Worm (Caenorhabditis elegans): ENCODE results near the gene gipc-1.

gipc-1 gene

ce11 chrIII:4861744-4862401 is 8.7 kb upstream of the gipc-1 start, which contains the start of the genes C35D10.10 and C35D10.5:
TSS of gene C35D10.10 (minus strand) at chrIII:4861794.
TSS of gene C35D10.5 (plus strand) at chrIII:4862351.
- no peak for TF ChIP-seq nhr-76 (tag; optimal IDR thresholded peaks at IDR 0.05)
- no peak for TF ChIP-seq bed-3 (GFP tag; optimal IDR thresholded peaks at IDR 0.05)
- no peak for TF ChIP-seq hlh-1 (tag; optimal IDR thresholded peaks at IDR 0.05)
- TF ChIP-seq snpc-4 (tag; optimal IDR thresholded peaks at IDR 0.05), result no peak
- TF ChIP-seq sptf-1 (tag; optimal IDR thresholded peaks at IDR 0.05), result no peak
- no peak for TF ChIP-seq mep-1 (tag; optimal IDR thresholded peaks at IDR 0.05)
- TF ChIP-seq sem-2 (GFP tag; optimal IDR thresholded peaks at IDR 0.05), result no peak
- no peak for TF ChIP-seq nhr-12 (tag; optimal IDR thresholded peaks at IDR 0.05)
- TF ChIP-seq blmp-1 (tag; optimal IDR thresholded peaks at IDR 0.05), result no peak

DNA sequence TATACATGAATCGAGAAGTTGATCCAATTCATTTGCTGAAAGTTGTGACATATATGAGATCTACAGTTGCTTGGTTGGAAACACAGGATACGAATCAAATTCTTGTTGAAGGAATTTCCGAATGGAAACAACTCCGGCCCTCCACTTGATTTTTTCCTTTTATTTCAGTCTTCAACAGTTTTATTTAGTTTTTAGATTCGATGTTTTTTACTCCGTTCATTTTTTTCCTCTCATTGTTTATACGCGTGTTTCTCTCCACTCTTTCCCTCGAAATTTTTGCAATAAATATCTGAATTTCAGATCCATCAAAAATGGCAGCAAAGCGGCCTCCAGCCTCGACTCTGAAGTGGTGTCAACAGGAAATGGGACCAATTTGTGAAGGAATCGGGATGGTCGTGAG is 7.5 kb upstream of the gipc-1 start, which contains the start of gene coq-8:
Gene coq-8, plus strand, starts transcription at position 301 of the 400 bp plus-strand sequence.
- TF ChIP-seq unc-39 (tag; optimal IDR thresholded peaks at IDR 0.05) (no peak), M03D4.4 (tag; optimal IDR thresholded peaks at IDR 0.05) (no peak), unc-120 (tag; optimal IDR thresholded peaks at IDR 0.05; ENCODE audit: poor library complexity, severe bottlenecking) (no peak), cnd-1 (tag; optimal IDR thresholded peaks at IDR 0.05) (no peak), elt-1 (tag; optimal IDR thresholded peaks at IDR 0.05; ENCODE audit: borderline replicate concordance, insufficient read depth) (no peak), blmp-1 (tag; optimal IDR thresholded peaks at IDR 0.05) (no peak), drap-1 (GFP tag; optimal IDR thresholded peaks at IDR 0.05) (no peak), hlh-1 (tag; optimal IDR thresholded peaks at IDR 0.05) (no peak), pha-4 (tag; optimal IDR thresholded peaks at IDR 0.05) (no peak), ces-1 (GFP tag; optimal IDR thresholded peaks at IDR 0.05) (no peak), nhr-2 (tag; optimal IDR thresholded peaks at IDR 0.05) (no peak), lin-32 (GFP tag; optimal IDR thresholded peaks at IDR 0.05) (no peak), ztf-11 (tag; optimal IDR thresholded peaks at IDR 0.05) (no peak)

DNA sequence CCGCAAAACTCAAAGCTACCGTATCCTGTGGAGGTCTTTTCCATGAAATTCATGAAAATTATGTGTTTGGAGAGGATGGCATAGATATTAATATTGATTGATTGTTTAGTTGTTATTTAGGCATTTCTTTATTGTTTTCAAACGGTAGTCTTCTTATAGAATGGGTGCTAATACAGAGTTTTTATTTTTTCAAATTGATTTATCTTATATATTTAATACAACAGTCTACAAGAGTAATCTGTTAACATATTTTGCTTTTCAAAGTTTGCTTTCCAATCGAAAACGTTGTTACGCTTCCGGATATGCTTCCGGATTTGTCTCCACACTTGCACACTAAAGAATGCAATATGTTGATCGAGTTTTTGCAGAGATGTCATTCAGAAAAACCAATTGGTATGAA is 3.8 kb upstream of the gipc-1 start, which contains the start of gene C35D10.17:
Gene C35D10.17, plus strand, starts transcription at position 301 of the 400 bp plus-strand sequence.
- TF ChIP-seq zip-8 (tag; optimal IDR thresholded peaks at IDR 0.05) (no peak), lin-32 (GFP tag; optimal IDR thresholded peaks at IDR 0.05) (no peak), nhr-76 (tag; optimal IDR thresholded peaks at IDR 0.05) (no peak), ces-1 (GFP tag; optimal IDR thresholded peaks at IDR 0.05) (no peak)

DNA sequence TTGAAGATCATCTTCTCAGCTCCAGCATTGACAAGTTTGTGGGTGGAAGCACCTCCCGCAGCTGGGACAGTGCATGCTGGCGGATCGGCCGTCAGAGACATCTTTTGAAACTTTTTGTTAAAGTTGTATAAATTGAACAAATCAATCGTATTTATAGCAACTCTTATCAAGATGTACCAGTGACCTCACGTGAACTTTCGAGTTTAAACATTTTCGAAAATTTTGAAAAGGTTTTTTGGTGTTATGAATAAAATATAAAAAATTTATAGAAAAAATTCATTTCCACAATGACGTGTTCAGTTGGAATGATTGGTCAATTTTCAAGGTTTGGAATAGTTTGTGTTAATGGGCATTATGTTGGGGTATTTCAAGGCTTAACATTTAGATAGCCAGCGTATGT is 1.9 kb upstream of the gipc-1 start, which contains the start of the genes msd-4 and C35D10.3:
Gene msd-4, minus strand, starts transcription at position 101 of the 400 bp plus-strand sequence.
Gene C35D10.3, plus strand, starts transcription at position 279 of the 400 bp plus-strand sequence.
- TF ChIP-seq cnd-1 (tag; optimal IDR thresholded peaks at IDR 0.05), result no peak
- TF ChIP-seq snpc-4 (tag; optimal IDR thresholded peaks at IDR 0.05), result no peak
- TF ChIP-seq nhr-76 (tag; optimal IDR thresholded peaks at IDR 0.05), result no peak
- TF ChIP-seq nhr-12 (tag; optimal IDR thresholded peaks at IDR 0.05), result no peak
- no peak for TF ChIP-seq sptf-1 (tag; optimal IDR thresholded peaks at IDR 0.05)
- no peak for TF ChIP-seq elt-1 (tag; optimal IDR thresholded peaks at IDR 0.05; ENCODE audit: borderline replicate concordance, insufficient read depth)
- no peak for TF ChIP-seq nhr-237 (tag; optimal IDR thresholded peaks at IDR 0.05)
- no peak for TF ChIP-seq ces-1 (GFP tag; optimal IDR thresholded peaks at IDR 0.05)
- TF ChIP-seq ham-2 (GFP tag; optimal IDR thresholded peaks at IDR 0.05), result no peak
- no peak for TF ChIP-seq lin-32 (GFP tag; optimal IDR thresholded peaks at IDR 0.05)
- no peak for TF ChIP-seq drap-1 (GFP tag; optimal IDR thresholded peaks at IDR 0.05)
- no peak for TF ChIP-seq bed-3 (GFP tag; optimal IDR thresholded peaks at IDR 0.05)
- TF ChIP-seq elt-3 (tag; optimal IDR thresholded peaks at IDR 0.05), result no peak
- no peak for TF ChIP-seq ceh-43 (GFP tag; optimal IDR thresholded peaks at IDR 0.05)
- TF ChIP-seq mab-5 (tag; optimal IDR thresholded peaks at IDR 0.05), result no peak
- TF ChIP-seq mls-2 (tag; optimal IDR thresholded peaks at IDR 0.05), result no peak

- no peak for TF ChIP-seq lsy-2 (tag; optimal IDR thresholded peaks at IDR 0.05)
- TF ChIP-seq ceh-39 (tag; optimal IDR thresholded peaks at IDR 0.05), result no peak
- no peak for TF ChIP-seq mls-2 (tag; optimal IDR thresholded peaks at IDR 0.05)
- TF ChIP-seq sptf-1 (tag; optimal IDR thresholded peaks at IDR 0.05), result no peak
- no peak for TF ChIP-seq cnd-1 (tag; optimal IDR thresholded peaks at IDR 0.05)
- no peak for TF ChIP-seq snpc-4 (tag; optimal IDR thresholded peaks at IDR 0.05)
- TF ChIP-seq unc-62 (GFP tag; optimal IDR thresholded peaks at IDR 0.05), result no peak
- no peak for TF ChIP-seq nhr-2 (tag; optimal IDR thresholded peaks at IDR 0.05)
- TF ChIP-seq ztf-11 (tag; optimal IDR thresholded peaks at IDR 0.05), result no peak
- no peak for TF ChIP-seq tbx-8 (GFP tag; optimal IDR thresholded peaks at IDR 0.05)
- no peak for TF ChIP-seq flh-1 (GFP tag; optimal IDR thresholded peaks at IDR 0.05)
- TF ChIP-seq lin-13 (tag; optimal IDR thresholded peaks at IDR 0.05), result no peak
- TF ChIP-seq sem-2 (GFP tag; optimal IDR thresholded peaks at IDR 0.05), result no peak
- no peak for TF ChIP-seq bed-3 (GFP tag; optimal IDR thresholded peaks at IDR 0.05)
- no peak for TF ChIP-seq nhr-12 (tag; optimal IDR thresholded peaks at IDR 0.05)
- TF ChIP-seq ceh-43 (GFP tag; optimal IDR thresholded peaks at IDR 0.05), result no peak
- TF ChIP-seq elt-3 (tag; optimal IDR thresholded peaks at IDR 0.05), result no peak
- no peak for TF ChIP-seq zip-8 (tag; optimal IDR thresholded peaks at IDR 0.05)
Observed at ce11 chrIII:4873395-4873794, 2.8 kb downstream of the gipc-1 start.

Data from whole organism, mixed stage, embryonic.